Fruit fly (Drosophila melanogaster) whole organism, wandering third instar larva: ENCODE results near the gene rdgA.

Experiments used
- CG32264 ChIP-seq: fragments of 200-800 bp; sonication (Bioruptor generic); optimal IDR thresholded peaks from 2 replicates; lab custom pipeline; 2016; ENCODE audit warnings: missing biosample characterization, missing genetic modification characterization
- CG9705 ChIP-seq: fragments of 200-800 bp; sonication (Bioruptor generic); optimal IDR thresholded peaks from 2 replicates; lab custom pipeline; 2018; ENCODE audit warnings: missing biosample characterization, mild to moderate bottlenecking, missing genetic modification characterization
- CrebA ChIP-seq: fragments of 200-800 bp; sonication (Bioruptor generic); optimal IDR thresholded peaks from 2 replicates; lab custom pipeline; 2016; ENCODE audit warnings: missing biosample characterization, mild to moderate bottlenecking, missing genetic modification characterization, borderline replicate concordance
- Dfd ChIP-seq: fragments of >200 bp; optimal IDR thresholded peaks from 2 replicates; lab custom pipeline; 2017; ENCODE audit warnings: missing biosample characterization, missing genetic modification characterization
- Dif ChIP-seq: fragments of 200-275, 200-300 bp; sonication (Bioruptor generic); optimal IDR thresholded peaks from 2 replicates; lab custom pipeline; 2018; ENCODE audit warnings: missing biosample characterization, missing genetic modification characterization; ENCODE audit not compliant: partially characterized antibody
- HLH106 ChIP-seq: fragments of 200-800 bp; optimal IDR thresholded peaks from 3 replicates; lab custom pipeline; 2019; ENCODE audit warnings: missing biosample characterization, mild to moderate bottlenecking, missing genetic modification characterization, moderate library complexity
- Hnf4 ChIP-seq: fragments of 200-800 bp; sonication (Bioruptor generic); optimal IDR thresholded peaks from 2 replicates; lab custom pipeline; 2016; ENCODE audit warnings: missing biosample characterization, mild to moderate bottlenecking, missing genetic modification characterization
- Hr78 ChIP-seq: fragments of >200 bp; optimal IDR thresholded peaks from 2 replicates; lab custom pipeline; 2017; ENCODE audit warnings: missing biosample characterization, missing genetic modification characterization
- Hr83 ChIP-seq: fragments of 200-300 bp; sonication (Bioruptor generic); optimal IDR thresholded peaks from 2 replicates; lab custom pipeline; 2016; ENCODE audit warnings: missing biosample characterization, mild to moderate bottlenecking, missing genetic modification characterization, moderate library complexity; ENCODE audit not compliant: poor library complexity, severe bottlenecking
- Jra ChIP-seq: sonication (Bioruptor generic); optimal IDR thresholded peaks from 2 replicates; lab custom pipeline; 2016; ENCODE audit warnings: missing biosample characterization, missing genetic modification characterization
- Mio ChIP-seq: sonication (Bioruptor generic); optimal IDR thresholded peaks from 2 replicates; lab custom pipeline; 2016; ENCODE audit warnings: missing biosample characterization, missing genetic modification characterization
- Myc ChIP-seq: fragments of >200 bp; optimal IDR thresholded peaks from 2 replicates; lab custom pipeline; 2017
- N ChIP-seq: fragments of >200 bp; optimal IDR thresholded peaks from 2 replicates; lab custom pipeline; 2018; ENCODE audit warnings: missing biosample characterization, missing external identifiers, missing genetic modification characterization
- OdsH ChIP-seq: fragments of 200-800 bp; sonication (Bioruptor generic); optimal IDR thresholded peaks from 2 replicates; lab custom pipeline; 2016; ENCODE audit warnings: missing biosample characterization, mild to moderate bottlenecking, missing genetic modification characterization
- Rel ChIP-seq, 2 experiments: fragments of 200-800 bp; sonication (Bioruptor generic) in 1 of 2; optimal IDR thresholded peaks; 2 replicates in 1 of 2; 3 replicates in 1 of 2; lab custom pipeline; 2016 to 2019; ENCODE audit warnings: mild to moderate bottlenecking in 2 of 2, missing biosample characterization in 2 of 2, missing genetic modification characterization in 2 of 2, moderate library complexity in 1 of 2
- Sp1 ChIP-seq: fragments of 200-800 bp; sonication (Bioruptor generic); optimal IDR thresholded peaks from 3 replicates; lab custom pipeline; 2019; ENCODE audit warnings: missing biosample characterization, mild to moderate bottlenecking, missing genetic modification characterization, moderate library complexity
- br ChIP-seq: fragments of 200-800 bp; sonication (Bioruptor generic); optimal IDR thresholded peaks from 2 replicates; lab custom pipeline; 2016; ENCODE audit warnings: missing biosample characterization, missing genetic modification characterization
- brk ChIP-seq: fragments of 200-800 bp; sonication (Bioruptor generic); optimal IDR thresholded peaks from 2 replicates; lab custom pipeline; 2016; ENCODE audit warnings: missing biosample characterization, mild to moderate bottlenecking, missing genetic modification characterization
- dl ChIP-seq, 2 experiments: fragments of 175-275, 200-275 bp in 1 of 2; fragments of 200-275 bp in 1 of 2; sonication (Bioruptor generic); optimal IDR thresholded peaks; lab custom pipeline; 2018; ENCODE audit warnings: mild to moderate bottlenecking in 2 of 2, missing biosample characterization in 2 of 2, missing genetic modification characterization in 2 of 2, moderate library complexity in 2 of 2; ENCODE audit not compliant: partially characterized antibody in 2 of 2, insufficient read depth in 1 of 2
- dsf ChIP-seq: sonication (Bioruptor generic); optimal IDR thresholded peaks from 2 replicates; lab custom pipeline; 2016; ENCODE audit warnings: missing biosample characterization, missing genetic modification characterization, borderline replicate concordance
- ey ChIP-seq: fragments of 200-800 bp; sonication (Bioruptor generic); optimal IDR thresholded peaks from 2 replicates; lab custom pipeline; 2016; ENCODE audit warnings: missing biosample characterization, missing genetic modification characterization
- foxo ChIP-seq, 2 experiments: fragments of 200-800 bp; sonication (Bioruptor generic); optimal IDR thresholded peaks; 2 replicates in 1 of 2; 3 replicates in 1 of 2; lab custom pipeline; 2016 to 2017; ENCODE audit warnings: missing biosample characterization in 2 of 2, missing genetic modification characterization in 2 of 2
- fru ChIP-seq: fragments of 200-800 bp; sonication (Bioruptor generic); optimal IDR thresholded peaks from 3 replicates; lab custom pipeline; 2016; ENCODE audit warnings: missing biosample characterization, mild to moderate bottlenecking, missing genetic modification characterization
- h ChIP-seq: fragments of 200-800 bp; sonication (Bioruptor generic); optimal IDR thresholded peaks from 3 replicates; lab custom pipeline; 2016; ENCODE audit warnings: missing biosample characterization, mild to moderate bottlenecking, missing genetic modification characterization
- lola ChIP-seq: fragments of >200 bp; optimal IDR thresholded peaks from 2 replicates; lab custom pipeline; 2017; ENCODE audit warnings: missing biosample characterization, missing genetic modification characterization
- psq ChIP-seq: fragments of 200-800 bp; sonication (Bioruptor generic); optimal IDR thresholded peaks from 3 replicates; lab custom pipeline; 2017; ENCODE audit warnings: missing biosample characterization, mild to moderate bottlenecking, missing genetic modification characterization, moderate library complexity
- rgr ChIP-seq: fragments of 200-800 bp; sonication (Bioruptor generic); optimal IDR thresholded peaks from 3 replicates; lab custom pipeline; 2016; ENCODE audit warnings: missing biosample characterization, mild to moderate bottlenecking, missing genetic modification characterization
- sage ChIP-seq: fragments of 200-800 bp; sonication (Bioruptor generic); optimal IDR thresholded peaks from 2 replicates; lab custom pipeline; 2016; ENCODE audit warnings: missing biosample characterization, mild to moderate bottlenecking, missing genetic modification characterization
- sv ChIP-seq: fragments of 200-800 bp; sonication (Bioruptor generic); optimal IDR thresholded peaks from 3 replicates; lab custom pipeline; 2016; ENCODE audit warnings: missing biosample characterization, missing genetic modification characterization
- tai ChIP-seq: sonication (Bioruptor generic); optimal IDR thresholded peaks from 2 replicates; lab custom pipeline; 2016; ENCODE audit warnings: missing biosample characterization, missing genetic modification characterization

rdgA gene

DNA sequence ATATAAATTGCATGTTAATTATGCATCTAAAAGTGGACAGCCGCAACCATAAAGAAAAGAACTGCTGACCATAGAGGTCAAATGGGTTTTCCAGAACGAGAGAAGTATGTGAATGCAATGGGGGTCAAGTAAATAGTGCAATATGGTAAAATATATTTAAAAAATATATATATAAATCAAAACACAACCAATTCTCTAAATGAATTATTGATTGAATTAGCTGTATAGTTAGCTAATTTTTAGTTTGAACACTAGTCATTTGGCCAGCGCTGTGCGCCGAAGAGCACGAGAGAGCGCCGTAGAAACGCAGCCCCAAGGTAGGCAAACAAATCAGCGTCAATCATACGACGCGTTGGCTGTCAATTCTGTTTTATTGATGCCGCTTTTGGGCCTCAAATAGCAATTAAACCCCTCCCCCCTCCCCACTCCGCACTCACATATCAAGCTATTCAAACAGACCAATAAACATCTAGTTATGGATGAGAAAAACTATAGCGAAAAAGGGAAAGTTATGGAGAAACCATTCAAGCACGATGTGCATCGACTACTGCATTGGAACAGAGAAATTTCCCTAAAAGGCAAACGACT, 27.8 kb upstream of the rdgA start:
- TF ChIP-seq sv (GFP tag; lab: Kevin White, UChicago) = peak; percentile 7
- peak; percentile 37 for TF ChIP-seq psq (GFP tag; lab: Kevin White, UChicago)
- no peak for TF ChIP-seq N (GFP tag; lab: Kevin White, UChicago)
- peak; percentile 12 for TF ChIP-seq ey
- no peak for TF ChIP-seq fru (GFP tag; lab: Kevin White, UChicago)
- peak in 1 of 2 experiments; percentile 54 for TF ChIP-seq foxo (GFP tag; optimal IDR thresholded peaks at IDR 0.05; lab: Kevin White, UChicago)
- peak; percentile 12 for TF ChIP-seq Sp1 (GFP tag; lab: Kevin White, UChicago)
- TF ChIP-seq h (GFP tag; lab: Kevin White, UChicago) = peak; percentile 29
- TF ChIP-seq rgr (GFP tag; lab: Kevin White, UChicago) = peak; percentile 63
- TF ChIP-seq Hnf4 (GFP tag; lab: Kevin White, UChicago) = no peak
- no peak for TF ChIP-seq CrebA (GFP tag; lab: Kevin White, UChicago)
- no peak for TF ChIP-seq tai (GFP tag; lab: Kevin White, UChicago)
- peak; percentile 10 for TF ChIP-seq OdsH
- peak; percentile 45 for TF ChIP-seq HLH106
- no peak for TF ChIP-seq brk (GFP tag; lab: Kevin White, UChicago)
- TF ChIP-seq, all 38 proteins: peak for 9

DNA sequence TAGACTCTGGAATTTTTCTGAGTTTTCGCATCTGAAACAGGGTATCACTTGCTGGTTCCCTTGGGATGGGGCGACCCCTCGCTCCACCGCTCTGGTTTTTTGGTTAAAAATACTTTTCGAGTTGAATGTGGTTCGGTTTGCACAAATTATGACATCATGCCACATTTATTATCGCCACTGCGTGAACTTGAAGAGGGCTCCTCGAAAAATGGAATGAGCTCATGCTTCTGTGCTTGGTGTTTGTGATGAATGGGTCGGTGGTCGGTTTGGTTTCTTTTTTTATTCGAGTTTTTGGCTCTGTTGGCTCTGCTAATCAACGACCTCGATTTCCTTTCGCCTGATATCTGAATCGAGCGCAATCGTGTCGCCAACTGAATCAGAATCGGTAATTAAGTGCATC, 25.1 kb upstream of the rdgA start:
- TF ChIP-seq rgr (GFP tag; lab: Kevin White, UChicago) = no peak
- no peak for TF ChIP-seq HLH106
- no peak for TF ChIP-seq Dfd (GFP tag; lab: Kevin White, UChicago)
- no peak for TF ChIP-seq lola
- TF ChIP-seq Dif (GFP tag; lab: Kevin White, UChicago) = no peak
- no peak for TF ChIP-seq dsf
- no peak for TF ChIP-seq brk (GFP tag; lab: Kevin White, UChicago)
- no peak for TF ChIP-seq fru (GFP tag; lab: Kevin White, UChicago)
- TF ChIP-seq Hnf4 (GFP tag; lab: Kevin White, UChicago) = no peak
- TF ChIP-seq h (GFP tag; lab: Kevin White, UChicago) = no peak
- no peak for TF ChIP-seq ey
- no peak for TF ChIP-seq CG32264 (GFP tag; lab: Kevin White, UChicago)
- TF ChIP-seq Jra (GFP tag; lab: Kevin White, UChicago) = no peak
- TF ChIP-seq Myc (lab: Kevin White, UChicago) = no peak
- TF ChIP-seq foxo (GFP tag; optimal IDR thresholded peaks at IDR 0.05; lab: Kevin White, UChicago) = no peak
- TF ChIP-seq sage (GFP tag; lab: Kevin White, UChicago) = no peak
- no peak for TF ChIP-seq Sp1 (GFP tag; lab: Kevin White, UChicago)
- TF ChIP-seq Hr78 (GFP tag; lab: Kevin White, UChicago) = no peak
- no peak for TF ChIP-seq sv (GFP tag; lab: Kevin White, UChicago)

DNA sequence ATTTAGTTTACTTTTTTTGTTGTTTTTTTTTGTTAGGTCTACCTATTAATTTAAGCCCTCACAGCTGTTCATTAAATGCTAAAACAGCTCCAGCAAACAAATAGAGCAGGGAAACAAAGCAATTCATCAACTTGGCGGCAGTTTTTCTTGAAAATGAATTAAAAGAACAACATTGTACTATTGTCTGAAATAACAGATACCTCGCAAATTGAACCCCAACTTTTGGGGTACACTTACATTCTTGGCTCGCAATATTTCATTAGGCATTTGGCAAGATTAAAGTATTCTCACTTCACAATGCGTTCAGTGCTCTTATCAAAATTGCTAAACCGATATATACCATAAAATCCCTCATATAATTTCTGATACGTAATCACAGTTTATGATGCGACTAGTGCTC, 23.5 kb upstream of the rdgA start:
- TF ChIP-seq CG32264 (GFP tag; lab: Kevin White, UChicago) (no peak), Rel (GFP tag; optimal IDR thresholded peaks at IDR 0.05; lab: Kevin White, UChicago) (no peak), Rel (tag; optimal IDR thresholded peaks at IDR 0.05; lab: Kevin White, UChicago) (no peak), rgr (GFP tag; lab: Kevin White, UChicago) (no peak), brk (GFP tag; lab: Kevin White, UChicago) (no peak), CG9705 (GFP tag; lab: Kevin White, UChicago) (no peak), Hr78 (GFP tag; lab: Kevin White, UChicago) (no peak), Sp1 (GFP tag; lab: Kevin White, UChicago) (no peak), Dfd (GFP tag; lab: Kevin White, UChicago) (no peak)

DNA sequence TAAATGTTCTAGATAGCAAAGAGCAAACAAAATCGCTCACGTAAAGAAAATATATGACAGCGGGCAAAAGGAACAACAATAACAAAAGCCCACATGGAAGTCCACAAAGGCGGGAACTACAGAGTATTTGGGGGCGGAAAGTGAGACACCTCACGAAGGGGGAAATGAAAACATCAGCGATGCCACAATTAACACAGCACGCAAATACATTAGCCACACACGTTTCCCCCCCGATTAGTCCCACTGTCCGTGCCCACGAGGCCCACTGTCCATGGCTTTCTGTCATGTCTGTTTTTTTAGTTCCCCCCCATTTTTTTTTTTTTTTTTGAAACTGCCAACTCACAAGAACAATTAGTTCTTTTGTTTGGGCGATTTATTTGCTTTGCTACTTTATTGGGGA, 22.9 kb upstream of the rdgA start:
- TF ChIP-seq Mio (GFP tag; lab: Kevin White, UChicago) = no peak
- TF ChIP-seq HLH106 = no peak
- no peak for TF ChIP-seq Myc (lab: Kevin White, UChicago)
- no peak for TF ChIP-seq foxo (GFP tag; optimal IDR thresholded peaks at IDR 0.05; lab: Kevin White, UChicago)
- TF ChIP-seq h (GFP tag; lab: Kevin White, UChicago) = no peak
- no peak for TF ChIP-seq br (GFP tag; lab: Kevin White, UChicago)

DNA sequence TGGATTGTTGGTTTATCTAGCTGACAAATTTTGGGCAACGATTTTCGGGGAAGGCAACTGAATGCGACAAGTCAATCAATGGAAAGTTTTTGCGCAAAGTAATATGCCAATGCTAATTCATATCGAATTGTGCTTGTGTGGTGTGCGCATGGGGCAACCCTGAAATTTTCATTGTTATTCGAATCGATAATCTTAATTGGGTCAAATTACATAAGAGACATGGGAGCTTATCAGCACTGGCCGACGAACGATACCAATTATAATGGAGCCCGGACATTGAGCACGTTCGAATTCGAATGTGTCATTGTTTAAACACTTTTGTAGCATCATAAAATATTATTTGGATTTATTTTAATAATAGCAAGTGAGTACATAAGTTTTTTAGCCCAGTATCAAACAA, 22.2 kb upstream of the rdgA start:
- TF ChIP-seq dl (GFP tag; optimal IDR thresholded peaks at IDR 0.05; lab: Kevin White, UChicago; ENCODE audit: insufficient read depth in 1 of 2, partially characterized antibody in 2 of 2) (no peak), psq (GFP tag; lab: Kevin White, UChicago) (no peak), Hr83 (GFP tag; lab: Kevin White, UChicago) (no peak), Dfd (GFP tag; lab: Kevin White, UChicago) (no peak), CrebA (GFP tag; lab: Kevin White, UChicago) (no peak), CG32264 (GFP tag; lab: Kevin White, UChicago) (no peak), OdsH (no peak), ey (no peak), Hr78 (GFP tag; lab: Kevin White, UChicago) (no peak), sage (GFP tag; lab: Kevin White, UChicago) (no peak), Rel (GFP tag; optimal IDR thresholded peaks at IDR 0.05; lab: Kevin White, UChicago) (no peak), Rel (tag; optimal IDR thresholded peaks at IDR 0.05; lab: Kevin White, UChicago) (no peak), Hnf4 (GFP tag; lab: Kevin White, UChicago) (no peak)
